Worm (Caenorhabditis elegans) whole organism, L3 larva: ENCODE data around the gene R08D7.5.
A peak's percentile ranks its signal among the peaks of the same experiment; 100 is the strongest.

Experiments used
- R02D3.7 ChIP-seq: fragments of 150-350 bp; optimal IDR thresholded peaks from 2 replicates; lab custom pipeline; 2014; ENCODE audit warnings: missing biosample characterization, missing genetic modification characterization
- ZK546.5 ChIP-seq: sonication (generic microtip); optimal IDR thresholded peaks from 2 replicates; lab custom pipeline; 2017; ENCODE audit warnings: missing biosample characterization, missing genetic modification characterization
- aly-2 ChIP-seq: fragments of 150-350 bp; optimal IDR thresholded peaks from 2 replicates; lab custom pipeline; 2014; ENCODE audit warnings: missing biosample characterization, missing genetic modification characterization
- ama-1 ChIP-seq: fragments of 150-350 bp; optimal IDR thresholded peaks from 2 replicates; lab custom pipeline; 2018
- ceh-16 ChIP-seq: sonication (generic microtip); optimal IDR thresholded peaks from 2 replicates; lab custom pipeline; 2017; ENCODE audit warnings: missing biosample characterization, missing genetic modification characterization
- ceh-28 ChIP-seq: fragments of 150-350 bp; optimal IDR thresholded peaks from 2 replicates; lab custom pipeline; 2014; ENCODE audit warnings: missing biosample characterization, missing genetic modification reagents, missing genetic modification characterization
- ceh-82 ChIP-seq: fragments of 150-350 bp; optimal IDR thresholded peaks from 2 replicates; lab custom pipeline; 2014; ENCODE audit warnings: missing biosample characterization, missing genetic modification characterization
- daf-12 ChIP-seq: fragments of 150-350 bp; optimal IDR thresholded peaks from 2 replicates; lab custom pipeline; 2014; ENCODE audit warnings: missing biosample characterization, missing genetic modification reagents, missing genetic modification characterization
- egl-27 ChIP-seq: sonication (generic microtip); optimal IDR thresholded peaks from 4 replicates; lab custom pipeline; 2017; ENCODE audit warnings: missing biosample characterization, missing genetic modification reagents, missing genetic modification characterization
- egl-5 ChIP-seq: fragments of 150-350 bp; optimal IDR thresholded peaks from 2 replicates; lab custom pipeline; 2017; ENCODE audit warnings: missing biosample characterization, missing genetic modification reagents, missing genetic modification characterization, inconsistent platforms
- elt-2 ChIP-seq: sonication (generic microtip); optimal IDR thresholded peaks from 2 replicates; lab custom pipeline; 2016; ENCODE audit warnings: missing genetic modification reagents, mild to moderate bottlenecking, missing genetic modification characterization, missing compliant biosample characterization
- elt-3 ChIP-seq, 3 experiments: fragments of 150-350 bp in 1 of 3; sonication (generic microtip) in 2 of 3; optimal IDR thresholded peaks; 2 replicates in 2 of 3; 4 replicates in 1 of 3; lab custom pipeline; 2014 to 2017; ENCODE audit warnings: missing biosample characterization in 3 of 3, missing genetic modification characterization in 3 of 3
- eor-1 ChIP-seq, 2 experiments: fragments of 150-350 bp; optimal IDR thresholded peaks; 2 replicates each; lab custom pipeline; 2014 to 2018; ENCODE audit warnings: missing biosample characterization in 2 of 2, missing genetic modification characterization in 2 of 2
- fkh-10 ChIP-seq: sonication (generic microtip); optimal IDR thresholded peaks from 2 replicates; lab custom pipeline; 2017; ENCODE audit warnings: missing biosample characterization, missing genetic modification reagents, missing genetic modification characterization
- hmg-11 ChIP-seq: sonication (generic microtip); optimal IDR thresholded peaks from 2 replicates; lab custom pipeline; 2016; ENCODE audit warnings: missing genetic modification characterization, missing compliant biosample characterization
- jun-1 ChIP-seq: fragments of 150-350 bp; optimal IDR thresholded peaks from 2 replicates; lab custom pipeline; 2014; ENCODE audit warnings: missing biosample characterization, missing genetic modification reagents, missing genetic modification characterization
- lin-15B ChIP-seq: fragments of 150-350 bp; optimal IDR thresholded peaks from 2 replicates; lab custom pipeline; 2014; ENCODE audit warnings: missing biosample characterization, missing genetic modification characterization
- lin-39 ChIP-seq: fragments of 150-350 bp; optimal IDR thresholded peaks from 2 replicates; lab custom pipeline; 2018; ENCODE audit warnings: missing biosample characterization, missing genetic modification reagents, missing genetic modification characterization
- mdl-1 ChIP-seq: fragments of 150-350 bp; optimal IDR thresholded peaks from 2 replicates; lab custom pipeline; 2014; ENCODE audit warnings: missing biosample characterization, missing genetic modification characterization
- mml-1 ChIP-seq: fragments of 150-350 bp; sonication (generic microtip); optimal IDR thresholded peaks from 3 replicates; lab custom pipeline; 2014; ENCODE audit warnings: missing biosample characterization, missing genetic modification characterization
- nfya-1 ChIP-seq: sonication (generic microtip); optimal IDR thresholded peaks from 2 replicates; lab custom pipeline; 2017; ENCODE audit warnings: missing genetic modification characterization, mild to moderate bottlenecking, missing compliant biosample characterization, antibody characterized with exemption, moderate library complexity; ENCODE audit not compliant: insufficient read depth
- nhr-11 ChIP-seq: fragments of 150-350 bp; optimal IDR thresholded peaks from 2 replicates; lab custom pipeline; 2014; ENCODE audit warnings: missing biosample characterization, missing genetic modification characterization
- nhr-23 ChIP-seq: fragments of 150-350 bp; optimal IDR thresholded peaks from 2 replicates; lab custom pipeline; 2014; ENCODE audit warnings: missing biosample characterization, missing genetic modification reagents, missing genetic modification characterization
- nhr-25 ChIP-seq: sonication (generic microtip); optimal IDR thresholded peaks from 2 replicates; lab custom pipeline; 2017; ENCODE audit warnings: missing biosample characterization, missing genetic modification characterization
- nhr-28 ChIP-seq: fragments of 150-350 bp; optimal IDR thresholded peaks from 2 replicates; lab custom pipeline; 2014; ENCODE audit warnings: missing biosample characterization, missing genetic modification characterization
- nhr-43 ChIP-seq: sonication (generic microtip); optimal IDR thresholded peaks from 2 replicates; lab custom pipeline; 2016; ENCODE audit warnings: mild to moderate bottlenecking, missing genetic modification characterization, missing compliant biosample characterization; ENCODE audit not compliant: poor library complexity, severe bottlenecking
- pha-4 ChIP-seq: fragments of 150-350 bp; optimal IDR thresholded peaks from 2 replicates; lab custom pipeline; 2014; ENCODE audit warnings: missing biosample characterization, missing genetic modification reagents, missing genetic modification characterization
- pqm-1 ChIP-seq: fragments of 150-350 bp; optimal IDR thresholded peaks from 2 replicates; lab custom pipeline; 2017; ENCODE audit warnings: missing biosample characterization, missing genetic modification characterization, inconsistent platforms
- sea-2 ChIP-seq: fragments of 150-350 bp; sonication (generic microtip); optimal IDR thresholded peaks from 4 replicates; lab custom pipeline; 2014; ENCODE audit warnings: missing biosample characterization, missing genetic modification reagents, missing genetic modification characterization
- tbx-2 ChIP-seq: sonication (generic microtip); optimal IDR thresholded peaks from 2 replicates; lab custom pipeline; 2016; ENCODE audit warnings: mild to moderate bottlenecking, missing genetic modification characterization, missing compliant biosample characterization
- unc-39 ChIP-seq: sonication (generic microtip); optimal IDR thresholded peaks from 4 replicates; lab custom pipeline; 2017; ENCODE audit warnings: missing biosample characterization, missing genetic modification characterization
- zag-1 ChIP-seq: fragments of 150-350 bp; optimal IDR thresholded peaks from 2 replicates; lab custom pipeline; 2014; ENCODE audit warnings: missing biosample characterization, missing genetic modification characterization
- ztf-4 ChIP-seq: fragments of 150-350 bp; optimal IDR thresholded peaks from 2 replicates; lab custom pipeline; 2014; ENCODE audit warnings: missing biosample characterization, missing genetic modification characterization

The R08D7.5 gene

ce11 chrIII:8973826-8974225 lies at the start of gene R08D7.5:
Gene R08D7.5, plus strand, starts transcription at chrIII:8974126.
- no peak for TF ChIP-seq nhr-25 (tag; lab: Kevin White, UChicago)
- no peak for TF ChIP-seq zag-1
- no peak for TF ChIP-seq ama-1 (lab: Kevin White, UChicago)
- TF ChIP-seq nhr-28 = no peak
- no peak for TF ChIP-seq nhr-43 (tag; lab: Kevin White, UChicago)
- no peak for TF ChIP-seq mml-1 (tag; lab: Kevin White, UChicago)
- TF ChIP-seq sea-2 = no peak
- TF ChIP-seq hmg-11 (tag; lab: Kevin White, UChicago) = no peak
- TF ChIP-seq daf-12 (tag; lab: Kevin White, UChicago) = no peak
- no peak for TF ChIP-seq pha-4 (tag; lab: Kevin White, UChicago)
- no peak for TF ChIP-seq ceh-82
- no peak for TF ChIP-seq nhr-11

DNA sequence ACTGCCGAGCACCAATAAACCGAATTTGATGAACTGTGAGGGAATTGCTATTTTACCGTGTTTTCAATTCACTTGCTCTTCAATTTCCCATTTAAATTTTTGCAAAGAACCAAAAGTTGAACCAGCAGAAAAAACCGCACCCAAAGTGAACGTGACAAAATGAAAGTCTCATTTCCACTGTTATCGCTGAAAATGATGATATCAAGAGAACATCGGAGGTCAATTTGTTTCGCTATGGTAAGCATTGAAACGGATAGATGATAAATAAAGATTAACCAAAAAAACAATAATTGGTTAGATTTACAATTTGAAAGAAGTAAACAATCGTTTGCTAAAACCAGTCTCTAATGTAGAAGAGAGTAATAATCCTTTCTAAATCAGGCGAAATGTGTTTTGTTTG lies 48.4 kb upstream of the R08D7.5 start:
- TF ChIP-seq sea-2 (no peak), lin-15B (tag; lab: Kevin White, UChicago) (no peak), nhr-28 (no peak), jun-1 (tag; lab: Kevin White, UChicago) (no peak), nhr-23 (no peak), pha-4 (tag; lab: Kevin White, UChicago) (no peak), elt-2 (tag; lab: Kevin White, UChicago) (no peak), egl-5 (tag; lab: Kevin White, UChicago) (no peak), aly-2 (tag; lab: Kevin White, UChicago) (no peak), egl-27 (tag; lab: Kevin White, UChicago) (no peak), unc-39 (tag; lab: Kevin White, UChicago) (no peak), R02D3.7 (tag; lab: Kevin White, UChicago) (no peak), tbx-2 (tag; lab: Kevin White, UChicago) (no peak), fkh-10 (GFP tag; lab: Kevin White, UChicago) (no peak)

- TF ChIP-seq elt-3 (tag; optimal IDR thresholded peaks at IDR 0.05; lab: Kevin White, UChicago) (no peak), nfya-1 (tag; lab: Kevin White, UChicago) (peak; percentile 28), mdl-1 (tag; lab: Kevin White, UChicago) (peak; percentile 7)
Measured at ce11 chrIII:8926512-8926911, 47.4 kb upstream of the R08D7.5 start.

ce11 chrIII:8929723-8930122 lies 44.2 kb upstream of the R08D7.5 start, which contains the start of gene arrd-15:
Gene arrd-15, plus strand, starts transcription at chrIII:8930023.
- TF ChIP-seq R02D3.7 (tag; lab: Kevin White, UChicago) = no peak
- TF ChIP-seq nfya-1 (tag; lab: Kevin White, UChicago) = no peak
- no peak for TF ChIP-seq pqm-1 (tag; lab: Kevin White, UChicago)
- TF ChIP-seq eor-1 (tag; optimal IDR thresholded peaks at IDR 0.05; lab: Kevin White, UChicago) = no peak
- TF ChIP-seq ceh-16 (tag; lab: Kevin White, UChicago) = no peak
- no peak for TF ChIP-seq ceh-28 (tag; lab: Kevin White, UChicago)
- TF ChIP-seq ama-1 (lab: Kevin White, UChicago) = no peak
- no peak for TF ChIP-seq unc-39 (tag; lab: Kevin White, UChicago)
- no peak for TF ChIP-seq mdl-1 (tag; lab: Kevin White, UChicago)
- TF ChIP-seq ztf-4 (tag; lab: Kevin White, UChicago) = no peak
- no peak for TF ChIP-seq nhr-43 (tag; lab: Kevin White, UChicago)
- TF ChIP-seq pha-4 (tag; lab: Kevin White, UChicago) = no peak
- no peak for TF ChIP-seq ZK546.5 (tag; lab: Kevin White, UChicago)
- TF ChIP-seq nhr-25 (tag; lab: Kevin White, UChicago) = no peak

DNA sequence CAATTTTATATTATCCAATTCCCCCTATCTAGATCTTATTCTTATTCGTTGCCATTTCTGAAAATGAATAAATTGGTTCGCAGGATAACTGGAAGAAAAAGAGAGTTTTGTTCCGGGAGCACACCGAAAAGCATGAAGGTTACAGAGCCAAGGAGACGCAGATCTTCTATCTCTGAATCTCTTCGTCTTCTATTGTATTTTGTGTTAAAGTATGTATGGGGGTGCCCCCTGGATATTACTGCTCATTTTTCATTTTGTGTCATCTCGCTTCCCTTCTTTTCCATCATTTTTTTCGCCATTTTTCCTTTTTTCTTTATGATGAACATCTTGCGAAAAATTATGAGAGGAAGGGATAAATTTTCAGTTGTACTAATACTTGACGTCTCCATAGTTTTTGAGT lies 40.2 kb upstream of the R08D7.5 start:
- TF ChIP-seq unc-39 (tag; lab: Kevin White, UChicago) (no peak), lin-39 (tag; lab: Kevin White, UChicago) (peak; percentile 74), nfya-1 (tag; lab: Kevin White, UChicago) (peak; percentile 5)
